Worm (Caenorhabditis elegans) whole organism, late embryonic: Measurements from ENCODE around the gene Y51A2B.8.

Experiments
- ceh-31 ChIP-seq: sonication (generic microtip); optimal IDR thresholded peaks from 2 replicates; lab custom pipeline; 2016; ENCODE audit warnings: missing genetic modification characterization, missing compliant biosample characterization
- fkh-10 ChIP-seq: fragments of 150-350 bp; optimal IDR thresholded peaks from 2 replicates; lab custom pipeline; 2014; ENCODE audit warnings: missing biosample characterization, missing genetic modification reagents, missing genetic modification characterization
- odd-2 ChIP-seq: sonication (generic microtip); optimal IDR thresholded peaks from 2 replicates; lab custom pipeline; 2017; ENCODE audit warnings: antibody characterized with exemption, mild to moderate bottlenecking, missing genetic modification characterization, missing compliant biosample characterization
- pat-9 ChIP-seq: fragments of 200-800 bp; sonication (Bioruptor generic); optimal IDR thresholded peaks from 2 replicates; lab custom pipeline; 2018; ENCODE audit warnings: mild to moderate bottlenecking, missing genetic modification characterization, moderate library complexity, missing compliant biosample characterization
- pha-4 ChIP-seq: fragments of 150-350 bp; optimal IDR thresholded peaks from 2 replicates; lab custom pipeline; 2018; ENCODE audit warnings: missing biosample characterization, missing genetic modification reagents, missing genetic modification characterization
- unc-55 ChIP-seq: sonication (generic microtip); optimal IDR thresholded peaks from 2 replicates; lab custom pipeline; 2017; ENCODE audit warnings: missing biosample characterization, missing genetic modification reagents, missing genetic modification characterization

- TF ChIP-seq pat-9 (tag; lab: Kevin White, UChicago): no peak
- TF ChIP-seq unc-55 (GFP tag; lab: Kevin White, UChicago): no peak
- no peak for TF ChIP-seq pha-4
- no peak for TF ChIP-seq odd-2 (tag; lab: Kevin White, UChicago)
- no peak for TF ChIP-seq ceh-31
- no peak for TF ChIP-seq fkh-10
Observed at ce11 chrV:18355742-18356141, 23.2 kb upstream of the Y51A2B.8 start, which contains the start of gene C08E8.2.
